Fruit fly (Drosophila melanogaster) whole organism, pupa: ENCODE data around the gene Mcm2.

ENCODE experiments used
- CG10348 ChIP-seq: fragments of 200-800 bp; sonication (Bioruptor generic); IDR thresholded peaks from 2 replicates; pipeline ENCODE4 v1.3.6; 2022; ENCODE audit warnings: missing biosample characterization, missing genetic modification characterization
- CG12605 ChIP-seq: fragments of 200-800 bp; sonication (Bioruptor generic); IDR thresholded peaks from 2 replicates; pipeline ENCODE4 v1.3.6; 2022; ENCODE audit warnings: missing biosample characterization, missing genetic modification characterization
- CG13204 ChIP-seq: fragments of 200-800 bp; sonication (Bioruptor generic); optimal IDR thresholded peaks from 2 replicates; lab custom pipeline; 2018; ENCODE audit warnings: missing biosample characterization, mild to moderate bottlenecking, missing genetic modification characterization, moderate library complexity
- CG14655 ChIP-seq: fragments of 200-800 bp; sonication (Bioruptor generic); optimal IDR thresholded peaks from 3 replicates; lab custom pipeline; 2017; ENCODE audit warnings: mild to moderate bottlenecking, missing biosample characterization, missing genetic modification reagents, missing genetic modification characterization
- CG15710 ChIP-seq: fragments of 200-800 bp; sonication (Bioruptor generic); optimal IDR thresholded peaks from 2 replicates; lab custom pipeline; 2018; ENCODE audit warnings: missing biosample characterization, mild to moderate bottlenecking, missing genetic modification characterization, moderate library complexity
- CG17806 ChIP-seq: fragments of 200-800 bp; sonication (Bioruptor generic); optimal IDR thresholded peaks from 2 replicates; lab custom pipeline; 2018; ENCODE audit warnings: missing biosample characterization, mild to moderate bottlenecking, missing genetic modification characterization, moderate library complexity
- CG32121 ChIP-seq: fragments of 200-800 bp; sonication (Bioruptor generic); IDR thresholded peaks from 2 replicates; pipeline ENCODE4 v1.3.6; 2022; ENCODE audit warnings: missing biosample characterization, missing genetic modification characterization
- CG34367 ChIP-seq: fragments of 200-800 bp; sonication (Bioruptor generic); optimal IDR thresholded peaks from 2 replicates; lab custom pipeline; 2018; ENCODE audit warnings: missing biosample characterization, mild to moderate bottlenecking, missing genetic modification characterization
- CG4496 ChIP-seq: fragments of 200-800 bp; sonication (Bioruptor generic); IDR thresholded peaks from 3 replicates; pipeline ENCODE4 v1.3.6; 2022; ENCODE audit warnings: missing biosample characterization, missing genetic modification characterization
- CG8159 ChIP-seq: fragments of 200-800 bp; sonication (Bioruptor generic); optimal IDR thresholded peaks from 3 replicates; lab custom pipeline; 2018; ENCODE audit warnings: missing biosample characterization, mild to moderate bottlenecking, missing genetic modification characterization, moderate library complexity
- CG8301 ChIP-seq: fragments of 200-800 bp; sonication (Bioruptor generic); optimal IDR thresholded peaks from 2 replicates; lab custom pipeline; 2018; ENCODE audit warnings: missing biosample characterization, mild to moderate bottlenecking, missing genetic modification characterization
- CG9948 ChIP-seq: fragments of 200-800 bp; sonication (Bioruptor generic); optimal IDR thresholded peaks from 2 replicates; lab custom pipeline; 2018; ENCODE audit warnings: missing biosample characterization, mild to moderate bottlenecking, missing genetic modification characterization, moderate library complexity
- D1 ChIP-seq: fragments of 200-800 bp; sonication (Bioruptor generic); optimal IDR thresholded peaks from 2 replicates; lab custom pipeline; 2018; ENCODE audit warnings: missing biosample characterization, mild to moderate bottlenecking, missing genetic modification characterization, moderate library complexity
- EcR ChIP-seq: fragments of 200-800 bp; sonication (Bioruptor generic); optimal IDR thresholded peaks from 3 replicates; lab custom pipeline; 2019; ENCODE audit warnings: missing biosample characterization, missing genetic modification characterization, mild to moderate bottlenecking, moderate library complexity, missing genetic modification reagents
- Ets98B ChIP-seq: fragments of 200-800 bp; sonication (Bioruptor generic); IDR thresholded peaks from 2 replicates; pipeline ENCODE4 v1.3.6; 2022; ENCODE audit warnings: missing biosample characterization, missing genetic modification characterization
- Pif1A ChIP-seq: fragments of 200-800 bp; sonication (Bioruptor generic); optimal IDR thresholded peaks from 3 replicates; lab custom pipeline; 2016; ENCODE audit warnings: missing biosample characterization, missing genetic modification characterization
- Pif1B ChIP-seq: fragments of 200-800 bp; sonication (Bioruptor generic); optimal IDR thresholded peaks from 3 replicates; lab custom pipeline; 2016; ENCODE audit warnings: missing biosample characterization, missing genetic modification characterization
- Snoo ChIP-seq: fragments of 200-800 bp; sonication (Bioruptor generic); optimal IDR thresholded peaks from 3 replicates; lab custom pipeline; 2017; ENCODE audit warnings: missing biosample characterization, mild to moderate bottlenecking, missing genetic modification characterization, inconsistent platforms
- fd96Ca ChIP-seq: fragments of 200-800 bp; sonication (Bioruptor generic); IDR thresholded peaks from 3 replicates; pipeline ENCODE4 v1.3.6; 2022; ENCODE audit warnings: missing biosample characterization, missing genetic modification characterization
- gl ChIP-seq: fragments of 200-800 bp; sonication (Bioruptor generic); optimal IDR thresholded peaks from 2 replicates; lab custom pipeline; 2018; ENCODE audit warnings: missing biosample characterization, mild to moderate bottlenecking, missing genetic modification characterization
- rn ChIP-seq: fragments of 200-800 bp; sonication (Bioruptor generic); IDR thresholded peaks from 2 replicates; pipeline ENCODE4 v1.3.6; 2022; ENCODE audit warnings: missing biosample characterization, missing genetic modification characterization

The Mcm2 gene

DNA sequence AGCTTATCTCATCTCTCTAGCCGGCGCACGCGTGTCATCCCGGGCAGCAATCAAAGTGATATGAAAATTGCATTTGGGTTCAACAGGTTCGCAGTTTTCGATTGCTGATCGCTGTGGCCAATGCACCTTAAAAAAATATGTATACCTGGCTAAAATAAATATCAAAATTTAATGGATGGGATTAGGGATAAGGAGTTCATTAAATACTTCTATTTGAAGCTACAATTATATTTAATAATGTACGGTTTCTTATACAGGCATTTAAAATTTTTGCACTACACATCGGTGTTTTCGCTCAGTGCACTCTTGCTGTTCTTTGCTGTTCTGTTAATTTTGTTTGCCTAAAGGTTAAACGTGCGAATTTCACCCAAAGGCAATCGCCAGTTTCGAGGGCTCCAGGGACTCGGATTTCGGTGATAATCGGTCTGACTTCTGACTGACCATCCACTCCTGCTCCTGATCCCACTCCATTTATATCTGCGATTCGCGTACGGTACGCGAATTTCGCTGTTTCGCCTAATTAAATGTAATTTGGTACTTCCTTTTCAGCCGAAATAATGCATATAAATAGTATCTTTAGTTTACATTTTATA, 7.9 kb downstream of the Mcm2 start:
- TF ChIP-seq CG13204 (GFP tag; lab: Kevin White, UChicago) (no peak), CG8159 (tag; lab: Kevin White, UChicago) (no peak), Snoo (tag; lab: Kevin White, UChicago) (peak; percentile 56), CG17806 (no peak), rn (no peak), CG9948 (no peak), D1 (no peak)
- TF ChIP-seq, all 21 proteins: peak for 1

DNA sequence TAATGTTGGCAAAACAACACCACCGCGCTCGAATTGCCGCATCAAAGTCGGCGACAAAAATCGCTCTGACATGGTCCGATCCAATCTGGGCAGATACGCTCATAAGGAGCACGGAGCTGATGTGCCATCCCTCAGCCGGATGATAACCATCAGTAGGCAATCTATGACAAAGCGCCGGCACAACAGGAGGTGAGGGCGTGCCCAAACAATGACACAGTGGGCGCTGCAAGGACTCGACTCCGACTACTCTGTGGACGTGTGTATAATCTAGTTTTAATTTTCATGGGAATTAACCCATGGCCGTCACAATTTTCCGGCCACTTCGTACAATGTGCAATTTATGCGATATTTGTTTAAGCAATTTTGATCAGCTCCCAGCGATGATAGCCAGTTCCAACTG, 10.3 kb downstream of the Mcm2 start:
- no peak for TF ChIP-seq Pif1A
- TF ChIP-seq fd96Ca (GFP tag; lab: Robert Waterston, UW): no peak
- TF ChIP-seq rn: no peak
- TF ChIP-seq CG8159 (tag; lab: Kevin White, UChicago): no peak
- no peak for TF ChIP-seq EcR (GFP tag; lab: Kevin White, UChicago)
- no peak for TF ChIP-seq CG17806
- no peak for TF ChIP-seq CG14655 (GFP tag; lab: Kevin White, UChicago)
- TF ChIP-seq CG4496: no peak
- no peak for TF ChIP-seq Snoo (tag; lab: Kevin White, UChicago)
- no peak for TF ChIP-seq CG13204 (GFP tag; lab: Kevin White, UChicago)
- no peak for TF ChIP-seq gl (tag; lab: Kevin White, UChicago)
- no peak for TF ChIP-seq CG34367
- no peak for TF ChIP-seq CG12605 (GFP tag; lab: Robert Waterston, UW)
- TF ChIP-seq Ets98B (GFP tag; lab: Robert Waterston, UW): no peak
- no peak for TF ChIP-seq CG8301 (tag; lab: Kevin White, UChicago)

DNA sequence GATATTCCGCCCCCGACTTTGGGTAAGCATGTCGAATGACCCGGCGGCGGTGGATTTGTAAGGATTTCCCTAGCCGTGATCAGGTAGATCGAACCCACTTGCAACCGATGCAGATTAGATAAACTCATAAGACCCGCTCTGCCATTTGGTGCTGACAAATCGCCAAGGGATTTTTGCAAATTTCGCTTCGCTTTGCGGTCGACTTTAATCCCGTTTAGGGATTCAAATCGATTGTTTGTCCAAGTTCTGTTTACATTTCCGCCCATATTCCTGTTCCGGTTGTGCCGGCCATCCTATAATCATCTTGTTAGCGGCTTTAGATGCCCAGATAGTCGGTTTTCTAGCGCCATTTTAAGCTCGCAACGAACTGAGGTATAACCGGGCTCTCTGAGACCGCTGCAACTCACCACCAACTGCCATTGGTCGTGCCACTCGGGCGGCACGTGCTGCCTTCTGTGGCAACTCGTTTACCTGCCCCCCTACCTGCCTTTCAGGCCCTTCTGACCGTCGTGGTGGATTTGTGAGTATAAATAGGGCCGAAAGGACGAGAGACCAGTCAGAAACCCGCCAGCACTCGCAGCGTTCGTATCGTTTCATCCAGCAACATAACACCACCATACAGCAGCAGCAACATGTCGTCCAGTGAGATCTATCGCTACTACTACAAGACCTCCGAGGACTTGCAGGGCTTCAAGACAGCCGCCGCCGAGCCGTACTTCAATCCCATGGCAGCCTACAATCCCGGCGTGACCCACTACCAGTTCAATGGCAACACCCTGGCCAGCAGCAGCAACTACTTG, 12.9 kb downstream of the Mcm2 start, which contains the start of gene ato:
ato (plus strand) TSS at position 559 of the 800 bp plus-strand sequence.
- TF ChIP-seq CG13204 (GFP tag; lab: Kevin White, UChicago): peak; percentile 18
- no peak for TF ChIP-seq CG8159 (tag; lab: Kevin White, UChicago)

DNA sequence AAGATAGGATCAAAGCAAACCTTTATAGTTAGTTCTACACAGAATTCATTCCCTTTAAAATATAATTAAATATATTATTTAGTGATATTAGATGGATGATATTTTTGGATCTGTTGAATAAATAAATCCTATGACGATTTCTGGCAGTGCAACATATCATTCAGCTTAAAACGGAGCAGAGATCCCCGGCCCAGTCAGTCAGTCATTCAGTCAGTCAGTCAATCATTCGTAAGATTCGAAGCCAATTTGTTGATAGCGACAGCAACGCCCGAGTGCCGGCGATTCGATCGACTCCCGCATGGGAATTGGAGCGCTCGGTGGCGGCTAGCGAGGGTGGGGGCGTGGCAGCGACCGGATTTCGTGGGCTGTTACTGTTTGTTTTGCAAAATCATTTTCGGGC, 15.2 kb downstream of the Mcm2 start:
- TF ChIP-seq CG10348 (GFP tag; lab: Robert Waterston, UW): no peak
- no peak for TF ChIP-seq CG34367
- no peak for TF ChIP-seq Pif1A
- TF ChIP-seq CG32121 (GFP tag; lab: Robert Waterston, UW): no peak
- TF ChIP-seq Ets98B (GFP tag; lab: Robert Waterston, UW): no peak
- TF ChIP-seq CG15710 (tag; lab: Kevin White, UChicago): no peak
- no peak for TF ChIP-seq CG17806
- TF ChIP-seq CG14655 (GFP tag; lab: Kevin White, UChicago): no peak
- no peak for TF ChIP-seq gl (tag; lab: Kevin White, UChicago)
- TF ChIP-seq CG8301 (tag; lab: Kevin White, UChicago): no peak
- TF ChIP-seq D1: no peak
- no peak for TF ChIP-seq CG9948
- TF ChIP-seq CG4496: no peak
- TF ChIP-seq CG13204 (GFP tag; lab: Kevin White, UChicago): no peak
- no peak for TF ChIP-seq rn
- TF ChIP-seq, all 21 proteins: peak for 0

DNA sequence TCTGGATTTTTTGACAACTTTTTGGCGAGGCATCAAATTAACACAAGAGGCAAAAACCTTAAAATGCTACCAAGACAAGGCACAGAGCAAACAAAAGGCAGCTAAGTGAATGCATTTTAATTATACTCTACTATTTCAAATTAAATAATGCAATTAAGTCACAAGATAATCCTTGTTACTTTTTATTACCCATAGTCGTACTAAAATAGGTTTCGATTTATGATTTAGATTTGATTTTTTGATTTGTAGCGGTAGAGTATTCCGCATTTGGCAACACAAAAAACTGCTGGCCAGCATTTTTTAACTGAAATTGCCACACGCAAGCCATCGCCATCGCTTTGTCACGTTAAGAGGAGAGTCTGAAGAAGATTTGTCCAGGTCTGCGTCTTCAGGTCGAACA, 18.0 kb downstream of the Mcm2 start:
- TF ChIP-seq Snoo (tag; lab: Kevin White, UChicago) (peak; percentile 13), CG4496 (no peak)

DNA sequence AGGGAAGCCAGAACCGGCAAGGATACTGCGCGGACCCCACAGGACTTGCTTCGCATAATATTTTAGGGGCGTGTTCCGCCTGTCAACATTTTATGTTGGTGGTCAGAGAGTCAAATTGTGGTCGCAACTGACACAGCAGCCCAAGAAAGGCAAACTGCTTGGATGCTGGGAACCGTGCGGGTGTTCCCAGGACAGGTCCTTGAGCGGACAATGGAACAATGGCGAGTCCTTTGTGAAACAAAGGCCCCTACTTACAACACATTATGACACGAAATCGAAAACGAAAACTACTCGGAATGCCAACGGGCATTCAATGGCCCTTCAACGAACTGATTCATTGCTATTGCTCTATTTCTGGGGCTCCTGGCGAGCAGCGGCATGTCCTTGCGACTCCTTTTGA, 19.5 kb downstream of the Mcm2 start:
- TF ChIP-seq D1 (no peak), CG13204 (GFP tag; lab: Kevin White, UChicago) (no peak), gl (tag; lab: Kevin White, UChicago) (no peak), fd96Ca (GFP tag; lab: Robert Waterston, UW) (no peak), CG32121 (GFP tag; lab: Robert Waterston, UW) (no peak), CG10348 (GFP tag; lab: Robert Waterston, UW) (no peak), CG34367 (no peak), CG17806 (no peak), CG8159 (tag; lab: Kevin White, UChicago) (no peak), CG15710 (tag; lab: Kevin White, UChicago) (no peak), CG12605 (GFP tag; lab: Robert Waterston, UW) (no peak), Snoo (tag; lab: Kevin White, UChicago) (no peak), Ets98B (GFP tag; lab: Robert Waterston, UW) (no peak), Pif1A (no peak), CG8301 (tag; lab: Kevin White, UChicago) (no peak), EcR (GFP tag; lab: Kevin White, UChicago) (no peak), CG14655 (GFP tag; lab: Kevin White, UChicago) (no peak), Pif1B (GFP tag; lab: Kevin White, UChicago) (no peak), CG9948 (no peak), rn (no peak)
